Comparison of ENCODE assay signal across 1 fruit fly cellular context in genomic region chr2L:4793780-4794523, dm6.
TF ChIP-seq lines count a peak whose summit lies in the region.

Gene fipi, minus strand, starts transcription at chr2L:4794044.

TF ChIP-seq in whole organism, embryonic, 481 proteins besides CTCF, POLR2A, EP300 and RAD21 (continued from another document):
- TF ChIP-seq ci (GFP tag; IDR thresholded peaks at IDR 0.05; lab: Robert Waterston, UW), result peak; percentile 61; the same call in 1 of the 3 replicates
- TF ChIP-seq Blimp-1 (GFP tag; optimal IDR thresholded peaks at IDR 0.05; lab: Kevin White, UChicago), result peak; percentile 26
- TF ChIP-seq Chrac-16 (GFP tag; optimal IDR thresholded peaks at IDR 0.05; lab: Kevin White, UChicago), result no peak
- peak; percentile 42; the same call in 1 of the 2 replicates for TF ChIP-seq sim (GFP tag; IDR thresholded peaks at IDR 0.05; lab: Robert Waterston, UW)
- peak; percentile 60 for TF ChIP-seq CG31441 (GFP tag; IDR thresholded peaks at IDR 0.05; lab: Robert Waterston, UW)
- peak; percentile 2 for TF ChIP-seq CG7271 (tag; optimal IDR thresholded peaks at IDR 0.05; lab: Kevin White, UChicago)
- peak; percentile 52 for TF ChIP-seq CG17568 (GFP tag; optimal IDR thresholded peaks at IDR 0.05; lab: Kevin White, UChicago)
- no peak for TF ChIP-seq toy (GFP tag; IDR thresholded peaks at IDR 0.05; lab: Robert Waterston, UW)
- peak; percentile 40 for TF ChIP-seq Asciz (GFP tag; optimal IDR thresholded peaks at IDR 0.05; lab: Kevin White, UChicago)
- TF ChIP-seq CG12391 (tag; optimal IDR thresholded peaks at IDR 0.05; lab: Kevin White, UChicago), result peak; percentile 29
- TF ChIP-seq ems (GFP tag; optimal IDR thresholded peaks at IDR 0.05; lab: Kevin White, UChicago), result no peak
- TF ChIP-seq pita (GFP tag; optimal IDR thresholded peaks at IDR 0.05; lab: Kevin White, UChicago), result no peak
- TF ChIP-seq gcm (GFP tag; optimal IDR thresholded peaks at IDR 0.05; lab: Kevin White, UChicago), result peak; percentile 27
- no peak for TF ChIP-seq H15 (GFP tag; IDR thresholded peaks at IDR 0.05; lab: Robert Waterston, UW)
- TF ChIP-seq CG6254 (GFP tag; optimal IDR thresholded peaks at IDR 0.05; lab: Kevin White, UChicago), result peak; percentile 5
- TF ChIP-seq CG1832 (GFP tag; optimal IDR thresholded peaks at IDR 0.05; lab: Kevin White, UChicago), result no peak
- peak; percentile 10 for TF ChIP-seq abd-A (tag; optimal IDR thresholded peaks at IDR 0.05; lab: Kevin White, UChicago)
- no peak for TF ChIP-seq hkb (optimal IDR thresholded peaks at IDR 0.05; lab: Kevin White, UChicago)
- TF ChIP-seq hkb (GFP tag; IDR thresholded peaks at IDR 0.05; lab: Robert Waterston, UW), result peak; percentile 52
- TF ChIP-seq CG2202 (tag; optimal IDR thresholded peaks at IDR 0.05; lab: Kevin White, UChicago), result peak; percentile 12
- TF ChIP-seq Deaf1 (tag; optimal IDR thresholded peaks at IDR 0.05; lab: Kevin White, UChicago), result peak; percentile 93
- no peak for TF ChIP-seq caup (GFP tag; optimal IDR thresholded peaks at IDR 0.05; lab: Kevin White, UChicago; ENCODE audit: severe bottlenecking)
- TF ChIP-seq pnt (GFP tag; optimal IDR thresholded peaks at IDR 0.05; lab: Kevin White, UChicago), result no peak
- TF ChIP-seq E2f2 (GFP tag; IDR thresholded peaks at IDR 0.05; lab: Robert Waterston, UW), result peak; percentile 41; the same call in 1 of the 2 replicates
- TF ChIP-seq Sox102F (GFP tag; optimal IDR thresholded peaks at IDR 0.05; lab: Kevin White, UChicago), result no peak
- TF ChIP-seq pros (GFP tag; optimal IDR thresholded peaks at IDR 0.05; lab: Kevin White, UChicago), result no peak
- no peak for TF ChIP-seq CG8388 (GFP tag; optimal IDR thresholded peaks at IDR 0.05; lab: Kevin White, UChicago)
- 0 out of 2 replicates have a peak, but pooled peaks have one; percentile 43 for TF ChIP-seq vvl (GFP tag; IDR thresholded peaks at IDR 0.05; lab: Robert Waterston, UW)
- no peak for TF ChIP-seq CG17829 (tag; optimal IDR thresholded peaks at IDR 0.05; lab: Kevin White, UChicago)
- TF ChIP-seq pb (GFP tag; optimal IDR thresholded peaks at IDR 0.05; lab: Kevin White, UChicago), result no peak
- 0 out of 2 replicates have a peak, but pooled peaks have one; percentile 23 for TF ChIP-seq chm (GFP tag; IDR thresholded peaks at IDR 0.05; lab: Robert Waterston, UW)
- no peak for TF ChIP-seq Nf-YA (GFP tag; IDR thresholded peaks at IDR 0.05; lab: Robert Waterston, UW)
- TF ChIP-seq HLH4C (GFP tag; IDR thresholded peaks at IDR 0.05; lab: Robert Waterston, UW; ENCODE audit: partially characterized antibody), result no peak
- peak; percentile 36 for TF ChIP-seq CG4707 (GFP tag; optimal IDR thresholded peaks at IDR 0.05; lab: Kevin White, UChicago)
- TF ChIP-seq trem (tag; optimal IDR thresholded peaks at IDR 0.05; lab: Kevin White, UChicago), result peak; percentile 16
- peak; percentile 41 for TF ChIP-seq CG14710 (tag; optimal IDR thresholded peaks at IDR 0.05; lab: Kevin White, UChicago)
- TF ChIP-seq CG11696 (GFP tag; IDR thresholded peaks at IDR 0.05; lab: Robert Waterston, UW), result no peak
- no peak for TF ChIP-seq CG9876 (GFP tag; optimal IDR thresholded peaks at IDR 0.05; lab: Kevin White, UChicago)
- TF ChIP-seq CG10979 (tag; optimal IDR thresholded peaks at IDR 0.05; lab: Kevin White, UChicago), result peak; percentile 19
- peak; percentile 33; the same call in 1 of the 2 replicates for TF ChIP-seq CG17328 (GFP tag; IDR thresholded peaks at IDR 0.05; lab: Robert Waterston, UW)
- TF ChIP-seq pho (GFP tag; optimal IDR thresholded peaks at IDR 0.05; lab: Kevin White, UChicago), result no peak
- no peak for TF ChIP-seq zen (tag; optimal IDR thresholded peaks at IDR 0.05; lab: Kevin White, UChicago)
- peak; percentile 68 for TF ChIP-seq sens (GFP tag; lab: Kevin White, UChicago)
- peak; percentile 12 for TF ChIP-seq CG18262 (tag; optimal IDR thresholded peaks at IDR 0.05; lab: Kevin White, UChicago)
- peak in 1 of 2 experiments; percentile 82 for TF ChIP-seq eve (GFP tag; optimal IDR thresholded peaks at IDR 0.05; lab: Kevin White, UChicago)
- no peak for TF ChIP-seq Dref (GFP tag; IDR thresholded peaks at IDR 0.05; lab: Robert Waterston, UW)
- TF ChIP-seq hbn (GFP tag; IDR thresholded peaks at IDR 0.05; lab: Robert Waterston, UW; ENCODE audit: partially characterized antibody), result no peak
- TF ChIP-seq CG13894 (tag; optimal IDR thresholded peaks at IDR 0.05; lab: Kevin White, UChicago), result peak; percentile 6
- TF ChIP-seq Myb (GFP tag; optimal IDR thresholded peaks at IDR 0.05; lab: Kevin White, UChicago), result peak; percentile 15
- no peak for TF ChIP-seq CG11560 (tag; IDR thresholded peaks at IDR 0.05; lab: Robert Waterston, UW)
- peak; percentile 99 for TF ChIP-seq CG11504 (tag; optimal IDR thresholded peaks at IDR 0.05; lab: Kevin White, UChicago)
- TF ChIP-seq CG10565 (GFP tag; optimal IDR thresholded peaks at IDR 0.05; lab: Kevin White, UChicago), result no peak
- TF ChIP-seq CG34224 (GFP tag; IDR thresholded peaks at IDR 0.05; lab: Robert Waterston, UW; ENCODE audit: partially characterized antibody), result 0 out of 3 replicates have a peak, but pooled peaks have one; percentile 9
